Worm (Caenorhabditis elegans) whole organism, L4/young adult: ENCODE results near the gene B0198.3.

Experiments
- W03F9.2 ChIP-seq: fragments of 150-350 bp; optimal IDR thresholded peaks from 2 replicates; lab custom pipeline; 2014; ENCODE audit warnings: missing biosample characterization, missing genetic modification characterization
- dao-5 ChIP-seq: sonication (generic microtip); optimal IDR thresholded peaks from 2 replicates; lab custom pipeline; 2016; ENCODE audit warnings: missing genotype, missing genetic modification characterization, moderate library complexity, missing compliant biosample characterization
- him-1 ChIP-seq: sonication (generic microtip); optimal IDR thresholded peaks from 2 replicates; lab custom pipeline; 2016; ENCODE audit warnings: missing genotype, missing genetic modification reagents, missing genetic modification characterization, missing compliant biosample characterization

B0198.3 gene

DNA sequence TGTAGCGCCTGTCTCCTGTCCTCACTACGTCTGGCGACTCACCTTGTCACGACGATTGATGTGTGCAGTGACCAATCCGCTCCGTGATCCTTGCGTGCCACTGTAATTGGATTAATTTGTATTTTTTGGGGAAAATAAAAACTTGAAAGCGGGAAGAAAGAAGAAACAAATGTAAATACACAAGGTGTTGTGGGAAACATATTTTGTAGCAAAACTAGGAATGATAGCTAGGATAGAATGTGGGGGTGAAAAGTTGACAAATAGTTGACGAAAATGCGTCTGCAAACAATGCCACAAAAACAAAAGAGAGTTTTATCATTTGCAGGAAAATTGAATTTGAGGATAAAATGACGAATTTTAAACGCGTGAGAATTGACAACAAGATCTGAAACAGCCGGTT lies at the start of gene B0198.3:
Gene B0198.3 (minus strand): TSS at position 101 of the 400 bp plus-strand sequence.
- TF ChIP-seq W03F9.2 (tag; lab: Kevin White, UChicago) (no peak), him-1 (tag; lab: Kevin White, UChicago) (no peak), dao-5 (tag; lab: Kevin White, UChicago) (no peak)

DNA sequence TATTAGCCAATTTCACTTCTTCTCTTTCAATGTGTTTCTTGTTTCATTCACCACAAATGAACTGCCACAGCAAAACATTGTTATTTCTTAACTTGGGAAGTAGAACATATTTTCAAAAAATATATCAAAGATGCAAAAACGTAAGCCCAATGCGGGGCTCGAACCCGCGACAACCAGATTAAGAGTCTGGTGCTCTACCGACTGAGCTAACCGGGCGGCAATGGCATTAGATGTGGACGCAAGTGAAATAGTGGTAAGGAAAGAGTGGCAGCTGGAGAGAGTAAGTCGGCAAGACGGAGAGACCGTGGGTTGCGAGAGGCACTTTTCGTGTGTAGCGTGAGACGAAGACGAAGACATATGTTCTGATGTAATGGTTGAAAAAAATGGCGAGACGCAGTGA lies 49.1 kb upstream of the B0198.3 start:
- peak; percentile 89 for TF ChIP-seq him-1 (tag; lab: Kevin White, UChicago)
- TF ChIP-seq W03F9.2 (tag; lab: Kevin White, UChicago) = peak; percentile 8
- TF ChIP-seq dao-5 (tag; lab: Kevin White, UChicago) = peak; percentile 56

DNA sequence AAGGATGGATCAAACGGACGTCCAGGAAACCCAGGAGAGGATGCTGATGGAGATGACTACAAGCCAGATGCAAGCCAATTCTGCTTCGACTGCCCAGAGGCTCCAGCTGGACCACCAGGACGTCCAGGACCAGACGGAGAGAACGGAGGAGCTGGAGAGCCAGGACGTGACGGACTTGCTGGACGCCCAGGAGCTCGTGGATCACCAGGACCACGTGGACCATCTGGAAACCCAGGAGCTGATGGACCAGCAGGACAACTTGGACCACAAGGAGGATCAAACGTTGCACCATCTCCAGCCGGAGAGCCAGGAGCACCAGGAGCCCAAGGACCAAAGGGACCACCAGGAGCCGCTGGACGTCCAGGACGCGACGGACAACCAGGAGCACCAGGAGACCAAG lies 48.6 kb upstream of the B0198.3 start:
- TF ChIP-seq W03F9.2 (tag; lab: Kevin White, UChicago) (no peak), him-1 (tag; lab: Kevin White, UChicago) (no peak), dao-5 (tag; lab: Kevin White, UChicago) (no peak)

DNA sequence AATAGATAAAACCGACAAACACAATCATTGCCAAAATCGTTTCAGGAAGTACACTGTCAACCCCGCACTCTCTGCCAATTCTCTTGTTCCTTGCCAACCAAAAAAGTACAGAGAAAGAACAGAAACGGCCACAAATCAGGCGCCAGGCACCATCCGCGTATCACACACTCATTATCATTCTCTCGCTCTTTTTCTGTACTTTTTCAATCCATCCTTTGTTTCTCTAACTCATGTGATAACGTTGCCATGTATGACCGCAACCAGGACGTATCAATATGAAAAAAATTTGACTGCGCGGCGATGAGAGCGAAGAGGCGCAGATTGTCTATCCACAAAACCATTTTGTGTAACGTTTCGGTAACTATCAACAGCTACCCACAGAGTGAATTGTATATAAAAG lies 47.8 kb upstream of the B0198.3 start, which contains the start of gene col-181:
Gene col-181 (plus strand): TSS at position 301 of the 400 bp plus-strand sequence.
- TF ChIP-seq dao-5 (tag; lab: Kevin White, UChicago) = no peak
- TF ChIP-seq W03F9.2 (tag; lab: Kevin White, UChicago) = no peak
- TF ChIP-seq him-1 (tag; lab: Kevin White, UChicago) = no peak

DNA sequence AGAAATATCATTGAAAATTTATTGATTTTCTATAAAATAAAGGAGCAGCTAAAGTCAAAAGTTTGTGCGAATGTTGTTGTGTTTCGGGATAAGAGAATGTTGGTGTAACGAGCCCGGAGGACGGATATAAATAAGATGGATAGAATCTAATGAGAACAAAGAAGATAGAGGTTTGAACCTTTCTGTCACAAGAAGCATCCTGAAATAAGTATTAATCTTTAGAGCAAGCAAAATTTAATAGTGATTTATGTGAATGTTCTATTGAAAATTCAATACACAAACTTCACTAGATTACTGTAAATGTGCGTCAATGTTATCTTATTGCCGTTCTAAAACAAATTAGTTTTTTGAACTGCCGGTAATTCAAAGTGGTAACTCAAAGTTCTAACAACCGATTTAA lies 46.8 kb upstream of the B0198.3 start, which contains the start of gene W03G11.3:
Gene W03G11.3 (minus strand): TSS at position 101 of the 400 bp plus-strand sequence.
- TF ChIP-seq dao-5 (tag; lab: Kevin White, UChicago) = no peak
- no peak for TF ChIP-seq him-1 (tag; lab: Kevin White, UChicago)
- TF ChIP-seq W03F9.2 (tag; lab: Kevin White, UChicago) = no peak

DNA sequence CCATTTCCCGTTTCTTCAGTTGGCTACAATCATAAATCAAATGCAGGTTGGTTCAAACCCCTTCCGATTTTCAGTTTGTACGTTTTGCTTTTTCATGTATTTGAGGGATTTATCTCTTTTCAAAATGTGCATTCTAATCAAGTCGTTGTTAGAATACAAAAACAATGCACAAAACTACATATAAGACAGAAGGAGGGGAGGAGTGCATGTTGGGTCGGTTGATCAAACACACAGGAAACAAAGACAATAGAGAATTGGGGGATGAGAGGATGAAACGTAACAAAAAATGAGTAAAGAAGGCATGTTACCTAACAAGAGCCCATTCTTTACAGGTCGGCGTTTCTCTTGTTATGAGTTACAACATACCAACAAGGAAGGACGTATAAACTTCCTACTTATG lies 41.1 kb upstream of the B0198.3 start:
- TF ChIP-seq dao-5 (tag; lab: Kevin White, UChicago) (no peak), him-1 (tag; lab: Kevin White, UChicago) (no peak), W03F9.2 (tag; lab: Kevin White, UChicago) (no peak)

DNA sequence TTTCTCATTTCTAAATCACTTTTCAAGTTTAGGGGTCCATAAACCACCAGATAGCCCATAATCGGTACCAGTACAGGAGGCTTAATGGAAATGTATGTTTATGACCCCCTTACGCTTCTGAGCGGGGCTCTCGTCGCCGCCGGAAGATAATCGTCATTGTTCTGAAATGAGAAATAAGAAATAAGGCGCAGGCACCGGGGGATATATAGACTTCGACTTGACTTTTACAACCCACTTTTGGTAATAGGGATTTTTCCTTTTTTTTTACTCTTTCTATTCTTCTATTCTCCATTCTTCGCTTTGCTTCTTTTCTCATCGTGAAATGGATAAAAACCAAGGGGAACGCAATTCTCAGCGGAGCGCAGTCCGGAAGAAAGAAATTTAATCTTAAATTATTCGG lies 38.3 kb upstream of the B0198.3 start:
- TF ChIP-seq him-1 (tag; lab: Kevin White, UChicago) = no peak
- no peak for TF ChIP-seq dao-5 (tag; lab: Kevin White, UChicago)
- TF ChIP-seq W03F9.2 (tag; lab: Kevin White, UChicago) = no peak

DNA sequence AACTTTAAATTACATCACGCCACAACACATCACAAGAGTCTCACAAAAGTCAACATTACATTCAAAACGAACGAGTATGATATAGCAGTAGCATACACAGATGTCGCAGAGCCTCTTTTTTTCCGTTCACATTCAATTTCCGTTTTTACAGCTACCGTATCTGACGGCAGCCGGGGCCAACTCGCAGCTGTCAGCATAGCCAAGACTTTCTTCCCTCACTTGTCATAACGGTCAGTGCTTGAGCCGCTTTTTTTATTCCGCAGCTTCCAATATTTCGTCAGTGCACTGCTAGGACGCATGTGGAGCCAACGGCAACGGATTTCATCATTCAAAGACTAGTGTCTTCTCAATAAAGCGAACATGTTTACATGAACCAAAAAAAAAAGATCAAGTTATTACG lies 37.1 kb upstream of the B0198.3 start:
- TF ChIP-seq him-1 (tag; lab: Kevin White, UChicago) (no peak), W03F9.2 (tag; lab: Kevin White, UChicago) (no peak), dao-5 (tag; lab: Kevin White, UChicago) (no peak)

DNA sequence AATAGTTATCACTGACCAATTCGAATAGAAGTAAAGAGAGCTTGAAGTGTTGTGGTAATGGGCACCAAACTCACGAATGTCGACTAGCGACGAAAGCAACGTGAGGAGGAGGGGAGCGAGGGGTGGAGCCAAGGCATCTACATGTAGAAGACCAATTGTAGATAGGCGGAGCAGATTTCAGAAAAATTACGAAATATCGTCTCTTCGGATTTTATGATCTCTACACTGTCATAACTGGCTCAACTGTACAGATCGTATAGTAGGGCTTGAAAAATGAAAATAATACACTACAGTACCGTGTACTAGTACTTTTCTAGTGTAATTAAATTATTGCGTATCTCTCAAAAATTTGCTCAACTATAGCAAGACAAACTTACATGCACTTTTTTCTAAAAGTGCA lies 36.2 kb upstream of the B0198.3 start, which contains the start of gene W03G11.4:
Gene W03G11.4 (minus strand): TSS at position 101 of the 400 bp plus-strand sequence.
- TF ChIP-seq W03F9.2 (tag; lab: Kevin White, UChicago) (no peak), dao-5 (tag; lab: Kevin White, UChicago) (no peak), him-1 (tag; lab: Kevin White, UChicago) (no peak)

DNA sequence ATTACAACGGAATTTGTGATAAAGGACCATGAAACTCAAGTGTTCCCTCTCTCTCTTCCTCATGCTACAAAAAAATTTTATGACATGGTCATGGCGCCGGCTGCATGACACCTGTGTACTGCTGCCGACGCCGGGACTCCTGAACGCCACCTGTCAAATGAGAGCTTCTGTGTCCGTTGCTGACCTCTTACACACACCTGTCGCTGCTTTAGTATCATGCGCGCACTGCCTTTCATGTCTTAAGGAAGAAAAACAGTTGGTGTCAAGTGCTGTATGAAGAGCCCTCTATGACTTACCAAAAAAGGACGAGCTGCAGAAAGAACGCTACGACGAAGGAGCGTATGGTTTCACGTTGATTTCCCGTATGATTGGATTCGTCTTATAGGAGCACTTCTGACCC lies 35.7 kb upstream of the B0198.3 start:
- no peak for TF ChIP-seq dao-5 (tag; lab: Kevin White, UChicago)
- TF ChIP-seq W03F9.2 (tag; lab: Kevin White, UChicago) = no peak
- no peak for TF ChIP-seq him-1 (tag; lab: Kevin White, UChicago)

DNA sequence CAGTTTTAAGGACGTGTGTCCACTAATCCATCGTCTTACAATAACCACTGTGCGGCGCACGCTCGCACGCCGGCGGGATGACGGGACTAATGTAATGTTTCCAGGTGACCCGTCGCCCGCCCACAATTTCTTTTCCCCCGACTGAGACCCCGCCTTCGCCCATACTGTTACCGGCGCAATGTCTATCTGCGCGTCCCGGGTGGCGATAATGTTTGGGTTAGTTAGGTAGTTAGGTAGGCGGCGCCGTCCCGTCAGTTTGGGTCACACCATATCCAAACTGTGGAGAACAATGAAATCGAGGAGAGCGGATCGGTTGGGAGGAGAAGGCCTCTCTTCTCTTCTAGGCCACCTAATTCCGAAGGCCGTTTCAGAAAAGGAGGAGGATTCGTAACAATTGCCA lies 29.4 kb upstream of the B0198.3 start:
- TF ChIP-seq W03F9.2 (tag; lab: Kevin White, UChicago) = no peak
- TF ChIP-seq him-1 (tag; lab: Kevin White, UChicago) = no peak
- TF ChIP-seq dao-5 (tag; lab: Kevin White, UChicago) = no peak

DNA sequence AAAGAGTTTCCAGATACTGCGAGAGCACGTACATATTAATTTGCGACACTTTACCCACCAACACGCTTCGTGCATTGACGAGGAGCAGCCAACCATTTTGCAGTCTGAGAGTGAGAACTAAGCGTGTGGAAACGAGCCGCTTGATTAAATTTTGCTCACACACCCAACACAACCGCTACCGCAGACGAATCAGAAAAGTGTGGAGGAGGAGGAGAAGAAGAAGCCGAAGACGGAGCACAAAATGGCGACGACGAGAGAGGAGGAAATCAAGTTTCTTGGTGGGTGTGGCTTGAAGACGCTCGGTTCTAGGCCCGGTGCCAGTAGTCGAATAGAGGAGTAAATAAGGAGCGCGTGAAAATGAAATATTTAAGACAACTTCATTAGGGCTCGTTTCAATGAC lies 25.9 kb upstream of the B0198.3 start:
- TF ChIP-seq dao-5 (tag; lab: Kevin White, UChicago) (no peak), him-1 (tag; lab: Kevin White, UChicago) (no peak), W03F9.2 (tag; lab: Kevin White, UChicago) (no peak)

DNA sequence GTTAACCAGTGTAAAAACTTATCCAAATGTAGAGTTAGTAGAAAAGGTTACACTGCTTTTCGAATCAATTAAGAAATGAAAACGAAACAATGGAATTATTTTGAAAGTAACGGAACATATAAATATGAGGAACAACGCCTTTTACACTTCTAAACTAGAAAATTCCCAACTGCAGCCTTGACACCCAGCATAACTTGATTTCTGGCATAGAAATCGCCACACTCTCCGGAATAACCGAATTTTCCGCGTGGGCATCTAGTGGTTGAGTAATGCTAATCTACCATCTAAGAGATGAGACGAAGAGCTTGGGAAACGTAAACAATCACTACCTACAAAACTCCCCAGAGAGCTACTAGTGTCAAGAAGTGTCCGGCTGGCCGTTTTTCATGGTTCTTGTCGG lies 24.4 kb upstream of the B0198.3 start:
- TF ChIP-seq him-1 (tag; lab: Kevin White, UChicago) = no peak
- TF ChIP-seq dao-5 (tag; lab: Kevin White, UChicago) = no peak

DNA sequence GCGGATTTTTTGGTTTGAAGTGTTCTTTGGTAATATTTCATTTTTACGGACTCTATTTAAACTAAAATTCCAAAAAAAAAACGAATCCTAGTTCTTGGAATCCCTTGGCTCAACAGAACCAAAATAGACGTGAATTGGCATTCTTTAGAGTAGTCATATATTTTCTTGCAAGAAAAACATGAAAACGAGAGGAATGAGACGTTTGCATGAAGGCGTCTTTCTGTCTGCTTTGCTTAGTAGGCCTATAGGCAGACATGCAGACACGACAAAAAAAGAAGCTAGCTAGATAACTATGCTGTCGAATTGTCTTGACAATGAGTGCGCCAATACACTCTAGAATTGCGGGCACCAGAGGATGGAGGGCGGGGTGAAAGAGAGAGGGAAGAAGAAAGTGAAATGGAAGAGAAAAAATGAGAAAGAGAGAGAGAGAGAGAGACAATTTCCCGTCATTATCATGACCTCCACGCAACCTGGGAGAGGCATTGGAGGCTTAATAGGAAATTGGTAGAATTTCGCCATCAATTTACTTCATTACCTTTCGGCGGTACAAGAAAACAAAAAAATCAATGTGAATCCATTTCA lies 23.8 kb upstream of the B0198.3 start:
- TF ChIP-seq him-1 (tag; lab: Kevin White, UChicago) (no peak), dao-5 (tag; lab: Kevin White, UChicago) (no peak)
